Worm (Caenorhabditis elegans) whole organism, L2 larva: ENCODE data around the gene C38D9.2.
"Not testable (repeated sequence)": the region's sequence is repeated elsewhere in the genome, so short reads cannot be mapped to it uniquely, and the experiment has no call there.

Experiments used
- dmd-4 ChIP-seq: sonication (generic microtip); optimal IDR thresholded peaks from 2 replicates; lab custom pipeline; 2017; ENCODE audit warnings: missing biosample characterization, missing genetic modification characterization
- fos-1 ChIP-seq: fragments of 150-350 bp; optimal IDR thresholded peaks from 2 replicates; lab custom pipeline; 2014; ENCODE audit warnings: missing biosample characterization, missing genetic modification characterization
- nhr-11 ChIP-seq: fragments of 150-350 bp; optimal IDR thresholded peaks from 2 replicates; lab custom pipeline; 2014; ENCODE audit warnings: missing biosample characterization, missing genetic modification characterization
- unc-62 ChIP-seq: fragments of 150-350 bp; optimal IDR thresholded peaks from 2 replicates; lab custom pipeline; 2014; ENCODE audit warnings: missing biosample characterization, missing genetic modification reagents, missing genetic modification characterization

ce11 chrV:17584352-17584843, 17.4 kb downstream of the C38D9.2 start, which contains the start of gene fbxa-133:
- TF ChIP-seq unc-62; dmd-4 (tag; lab: Kevin White, UChicago); fos-1; nhr-11 (tag; lab: Kevin White, UChicago): not testable (repeated sequence)
